Fruit fly (Drosophila melanogaster): Measurements from ENCODE around the gene mEFTs.

Gene mEFTs

DNA sequence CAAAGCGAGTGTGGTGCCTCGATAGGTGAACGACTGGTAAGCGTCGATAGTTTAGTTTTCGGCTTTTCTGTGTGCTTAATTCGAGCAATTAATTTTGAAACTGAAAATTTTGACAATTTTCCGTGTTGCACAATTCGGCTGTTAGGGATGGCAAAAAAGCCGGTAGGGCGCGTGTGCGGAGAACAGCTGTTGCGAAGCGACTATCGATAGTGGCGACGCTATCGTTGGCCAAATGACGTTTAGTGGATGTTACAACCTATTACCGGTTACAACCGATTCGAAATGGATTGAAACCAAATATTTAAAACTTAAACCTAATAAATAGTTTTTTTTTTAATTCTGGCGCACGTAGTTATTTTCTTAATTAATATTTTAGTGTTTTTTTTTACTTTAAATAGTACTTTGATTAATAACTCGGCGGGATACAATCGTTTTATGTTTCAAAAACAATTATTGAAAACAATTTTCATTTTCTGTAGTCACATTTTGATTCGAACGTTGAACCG lies at the start of gene mEFTs, which contains the start of gene Dhc36C:
Gene mEFTs (minus strand): TSS at position 161 of the 506 bp plus-strand sequence.
Gene Dhc36C (plus strand): TSS at position 456 of the 506 bp plus-strand sequence.
- TF ChIP-seq noc (tag; optimal IDR thresholded peaks at IDR 0.05), result no peak

dm6 chr2L:17542661-17543278 lies 41.9 kb upstream of the mEFTs start:
- no peak for TF ChIP-seq noc (tag; optimal IDR thresholded peaks at IDR 0.05)

dm6 chr2L:17541106-17541505 lies 40.2 kb upstream of the mEFTs start:
- no peak for TF ChIP-seq noc (tag; optimal IDR thresholded peaks at IDR 0.05)

- no peak for TF ChIP-seq noc (tag; optimal IDR thresholded peaks at IDR 0.05)
These were observed 32.9 kb upstream of the mEFTs start for dm6 chr2L:17533794-17534193.

dm6 chr2L:17532134-17532533 lies 31.2 kb upstream of the mEFTs start, which contains the start of gene CG15145:
Gene CG15145, minus strand, starts transcription at chr2L:17532234.
- no peak for TF ChIP-seq noc (tag; optimal IDR thresholded peaks at IDR 0.05)

dm6 chr2L:17529022-17529421 lies 28.1 kb upstream of the mEFTs start, which contains the start of gene CG15144:
Gene CG15144, minus strand, starts transcription at chr2L:17529122.
- no peak for TF ChIP-seq noc (tag; optimal IDR thresholded peaks at IDR 0.05)

- no peak for TF ChIP-seq noc (tag; optimal IDR thresholded peaks at IDR 0.05)
These were observed 23.5 kb upstream of the mEFTs start, which contains the start of gene CG15143 for dm6 chr2L:17524449-17524848. Gene CG15143, minus strand, starts transcription at chr2L:17524549.

- TF ChIP-seq noc (tag; optimal IDR thresholded peaks at IDR 0.05), result peak; percentile 32
These were observed 13.3 kb upstream of the mEFTs start for dm6 chr2L:17514090-17514715.

DNA sequence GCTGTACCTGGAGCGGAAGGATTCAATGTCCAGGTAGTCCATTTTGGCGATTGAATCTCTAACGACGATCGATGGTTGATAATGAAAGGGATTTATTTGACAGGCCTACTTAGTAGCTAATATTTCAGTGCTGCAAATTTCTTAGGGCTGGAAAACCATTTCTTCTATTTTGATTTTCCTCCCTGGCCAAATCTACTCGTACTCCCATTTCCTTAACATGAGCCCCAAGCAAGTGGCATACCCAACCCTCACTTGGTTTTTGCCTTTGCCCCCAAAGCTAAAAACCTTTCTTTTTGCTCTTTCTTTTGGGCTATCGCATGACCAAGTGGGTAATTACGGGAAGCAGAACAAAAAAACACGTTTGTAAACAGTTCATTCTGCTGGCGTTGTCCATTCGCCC lies 2.2 kb downstream of the mEFTs start, which contains the start of gene CG15142:
Gene CG15142 (minus strand): TSS at position 101 of the 400 bp plus-strand sequence.
- no peak for TF ChIP-seq noc (tag; optimal IDR thresholded peaks at IDR 0.05)

dm6 chr2L:17497108-17497507 lies 3.8 kb downstream of the mEFTs start, which contains the start of gene qua:
Gene qua, minus strand, starts transcription at chr2L:17497208.
- no peak for TF ChIP-seq noc (tag; optimal IDR thresholded peaks at IDR 0.05)

DNA sequence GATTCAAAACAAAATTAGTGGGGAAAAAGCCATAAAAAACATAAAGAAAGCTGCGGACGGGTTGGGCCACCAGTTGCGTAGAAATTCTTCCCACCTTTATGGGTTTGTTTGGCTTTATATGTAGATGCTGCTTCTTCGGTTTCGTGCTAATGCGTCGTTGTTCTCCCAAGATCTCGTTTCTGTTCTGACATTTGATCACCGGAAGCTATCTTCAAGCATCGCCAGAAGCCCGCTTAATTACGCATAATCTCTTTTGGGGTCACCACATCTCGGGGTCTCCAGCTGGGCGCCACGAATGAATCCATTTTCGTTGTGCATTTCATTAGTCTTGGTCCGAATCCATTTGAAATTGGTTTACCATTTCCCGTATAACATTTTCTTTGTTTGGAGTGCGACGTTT lies 5.1 kb downstream of the mEFTs start:
- no peak for TF ChIP-seq noc (tag; optimal IDR thresholded peaks at IDR 0.05)

- no peak for TF ChIP-seq noc (tag; optimal IDR thresholded peaks at IDR 0.05)
These were observed 8.2 kb downstream of the mEFTs start for dm6 chr2L:17492680-17493079.

DNA sequence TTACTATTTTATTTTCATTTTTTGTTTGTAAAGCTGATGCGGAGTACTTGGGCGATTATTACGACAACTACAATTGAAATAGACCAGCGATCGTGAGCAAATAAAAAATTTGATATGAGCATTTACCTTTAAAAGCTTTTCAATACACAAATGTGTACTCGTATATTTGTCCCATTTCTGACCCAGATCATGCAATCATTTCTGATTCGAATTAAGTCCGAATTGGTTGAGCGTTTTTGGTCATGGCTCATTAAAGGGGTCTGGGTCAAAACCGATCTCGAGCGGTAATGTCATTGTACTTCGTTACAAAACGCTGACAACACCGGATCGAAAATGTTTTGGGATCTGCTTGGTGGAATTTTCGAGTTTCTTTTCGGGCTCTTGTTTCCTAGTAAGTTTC lies 14.6 kb downstream of the mEFTs start, which contains the start of gene CG43220:
Gene CG43220 (plus strand): TSS at position 301 of the 400 bp plus-strand sequence.
- no peak for TF ChIP-seq noc (tag; optimal IDR thresholded peaks at IDR 0.05)

DNA sequence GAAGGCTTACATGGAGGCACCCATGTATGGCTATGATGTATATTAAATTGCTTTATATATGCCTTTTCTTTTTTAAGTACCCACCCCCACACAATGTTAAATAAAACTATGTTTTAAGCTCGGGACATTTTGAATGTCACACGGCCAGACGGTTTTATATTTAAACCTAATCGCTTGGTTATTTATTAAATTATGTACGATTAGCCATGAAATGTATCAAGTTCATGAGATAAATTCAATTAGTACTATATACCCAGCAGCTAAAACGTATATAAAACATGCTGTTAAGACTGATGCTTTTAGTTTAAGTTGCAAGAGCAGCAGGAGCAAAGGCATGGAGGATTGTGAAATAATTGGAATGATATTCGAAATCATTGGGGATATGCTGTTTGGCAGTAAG lies 15.4 kb downstream of the mEFTs start, which contains the start of the genes CG43221 and CG43645:
Gene CG43221 (plus strand): TSS at position 301 of the 400 bp plus-strand sequence.
Gene CG43645 (plus strand): TSS at position 301 of the 400 bp plus-strand sequence.
- no peak for TF ChIP-seq noc (tag; optimal IDR thresholded peaks at IDR 0.05)

dm6 chr2L:17484174-17484573 lies 16.7 kb downstream of the mEFTs start, which contains the start of the genes GCS2beta and CG5131:
Gene GCS2beta, minus strand, starts transcription at chr2L:17484307.
Gene CG5131, plus strand, starts transcription at chr2L:17484501.
- TF ChIP-seq noc (tag; optimal IDR thresholded peaks at IDR 0.05), result peak; percentile 90

DNA sequence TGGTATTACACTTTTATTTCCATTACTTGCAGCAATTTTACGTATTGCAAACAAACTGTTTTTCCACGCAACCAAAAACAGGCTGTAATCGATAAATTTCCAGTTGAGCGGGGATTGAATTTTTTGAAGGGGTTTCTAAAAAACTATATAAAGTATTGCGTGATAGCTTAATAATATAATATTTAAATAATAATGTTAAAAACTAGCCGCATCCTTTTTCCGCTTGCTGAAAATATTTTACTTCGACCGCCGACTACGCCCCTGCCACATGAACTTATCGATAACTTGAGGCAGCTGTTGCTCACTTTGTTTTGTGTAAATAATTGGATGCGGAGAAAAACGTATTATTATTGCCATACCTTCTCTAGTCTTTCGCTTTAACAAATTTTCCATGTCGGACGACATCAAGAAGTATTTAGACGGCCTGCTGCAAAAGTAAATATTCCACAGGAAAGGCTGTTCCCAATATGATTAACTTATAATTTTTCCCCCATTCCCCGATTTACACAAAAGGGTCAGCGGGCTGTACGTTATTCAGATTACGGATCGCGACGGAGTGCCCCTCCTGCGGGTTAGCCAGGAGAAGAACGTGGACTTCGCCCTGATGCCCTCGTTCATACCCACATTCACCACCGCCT lies 19.8 kb downstream of the mEFTs start, which contains the start of the genes fws and Lamtor3:
Gene fws (minus strand): TSS at position 87 of the 638 bp plus-strand sequence.
Gene Lamtor3 (plus strand): TSS at position 289 of the 638 bp plus-strand sequence.
- peak; percentile 96 for TF ChIP-seq noc (tag; optimal IDR thresholded peaks at IDR 0.05)
